Worm (Caenorhabditis elegans): ENCODE measurements around the gene nhr-152.

DNA sequence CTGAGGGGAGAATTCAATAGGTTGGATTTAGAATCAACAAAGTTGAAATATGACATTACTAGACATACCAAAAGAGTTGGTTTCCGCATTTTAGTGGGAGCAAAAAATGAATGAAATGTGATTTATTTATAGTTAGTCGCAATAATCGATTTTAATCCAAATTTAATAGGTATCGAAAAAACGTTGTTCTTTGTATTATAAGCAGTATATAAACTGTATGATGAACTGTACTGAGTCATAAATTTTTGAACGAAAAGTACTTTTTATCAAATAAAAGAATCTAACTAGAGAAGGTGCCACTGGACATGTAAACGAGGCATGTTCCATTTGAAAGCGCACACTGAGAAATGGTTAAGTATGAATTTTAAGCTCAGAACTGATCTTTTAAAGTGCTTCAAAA is 3.7 kb downstream of the nhr-152 start, which contains the start of gene C12D5.9:
- TF ChIP-seq madf-9 (GFP tag; conservative IDR thresholded peaks at IDR 0.05) (no peak), nhr-237 (tag; optimal IDR thresholded peaks at IDR 0.05) (no peak), zfp-2 (tag; optimal IDR thresholded peaks at IDR 0.05) (no peak), nhr-77 (tag; optimal IDR thresholded peaks at IDR 0.05) (no peak), nhr-102 (tag; optimal IDR thresholded peaks at IDR 0.05) (no peak), ZK337.2 (GFP tag; IDR thresholded peaks at IDR 0.05) (no peak)

Data from whole organism, L4 larva.